Worm (Caenorhabditis elegans) whole organism, L4 larva: Measurements from ENCODE around the gene pph-4.1.
A peak's percentile ranks its signal among the peaks of the same experiment; 100 is the strongest.

Experiments used
- D1046.2 ChIP-seq: fragments of 200-800 bp; sonication (Bioruptor generic); IDR thresholded peaks from 2 replicates; pipeline ENCODE4 v1.3.6; 2022; ENCODE audit warnings: missing genetic modification characterization, missing compliant biosample characterization
- F49E8.2 ChIP-seq: sonication (generic microtip); optimal IDR thresholded peaks from 2 replicates; lab custom pipeline; 2016; ENCODE audit warnings: missing compliant biosample characterization, mild to moderate bottlenecking, missing genetic modification characterization, borderline replicate concordance
- R02D3.7 ChIP-seq: fragments of 150-350 bp; sonication (generic microtip); optimal IDR thresholded peaks from 3 replicates; lab custom pipeline; 2014; ENCODE audit warnings: missing biosample characterization, missing genetic modification characterization
- Y48G9A.11 ChIP-seq: fragments of 200-800 bp; sonication (Bioruptor generic); IDR thresholded peaks from 2 replicates; pipeline ENCODE4 v1.3.6; 2022; ENCODE audit warnings: missing genetic modification reagents, missing genetic modification characterization, missing compliant biosample characterization
- ZK337.2 ChIP-seq: fragments of 200-800 bp; sonication (Bioruptor generic); IDR thresholded peaks from 2 replicates; pipeline ENCODE4 v1.3.6; 2022; ENCODE audit warnings: missing genetic modification reagents, missing genetic modification characterization, missing compliant biosample characterization
- aha-1 ChIP-seq: fragments of 150-350 bp; peaks from one replicate; lab custom pipeline; 2014; ENCODE audit warnings: missing biosample characterization, missing genetic modification characterization
- ama-1 ChIP-seq: fragments of 150-350 bp; optimal IDR thresholded peaks from 2 replicates; lab custom pipeline; 2014; ENCODE audit warnings: inconsistent platforms, mixed read lengths
- attf-4 ChIP-seq: sonication (generic microtip); optimal IDR thresholded peaks from 3 replicates; lab custom pipeline; 2017; ENCODE audit warnings: missing biosample characterization, missing genetic modification characterization
- ceh-28 ChIP-seq: fragments of 150-350 bp; optimal IDR thresholded peaks from 2 replicates; lab custom pipeline; 2014; ENCODE audit warnings: missing biosample characterization, missing genetic modification reagents, missing genetic modification characterization
- daf-16 ChIP-seq, 3 experiments: sonication (generic microtip); optimal IDR thresholded peaks; 2 replicates each; lab custom pipeline; 2016 to 2017; ENCODE audit warnings: missing genetic modification characterization in 3 of 3, missing genetic modification reagents in 3 of 3, mild to moderate bottlenecking in 2 of 3, missing compliant biosample characterization in 2 of 3, missing biosample characterization in 1 of 3, moderate library complexity in 1 of 3
- daf-8 ChIP-seq: fragments of 200-800 bp; sonication (Bioruptor generic); IDR thresholded peaks from 2 replicates; pipeline ENCODE4 v1.3.6; 2022; ENCODE audit warnings: missing genetic modification characterization, missing compliant biosample characterization
- duxl-1 ChIP-seq: sonication (generic microtip); optimal IDR thresholded peaks from 2 replicates; lab custom pipeline; 2016; ENCODE audit warnings: mild to moderate bottlenecking, missing genetic modification characterization, moderate library complexity, missing compliant biosample characterization; ENCODE audit not compliant: poor library complexity
- dve-1 ChIP-seq: sonication (generic microtip); optimal IDR thresholded peaks from 2 replicates; lab custom pipeline; 2017; ENCODE audit warnings: antibody characterized with exemption, mild to moderate bottlenecking, missing genetic modification characterization, missing compliant biosample characterization; ENCODE audit not compliant: insufficient read depth
- egl-43 ChIP-seq: fragments of 200-800 bp; sonication (Bioruptor generic); IDR thresholded peaks from 2 replicates; pipeline ENCODE4 v1.3.6; 2022; ENCODE audit warnings: missing genetic modification reagents, missing genetic modification characterization, missing compliant biosample characterization
- gei-8 ChIP-seq: fragments of 200-800 bp; sonication (Bioruptor generic); optimal IDR thresholded peaks from 2 replicates; lab custom pipeline; 2018; ENCODE audit warnings: mild to moderate bottlenecking, missing genetic modification characterization, missing compliant biosample characterization
- hlh-30 ChIP-seq: sonication (generic microtip); optimal IDR thresholded peaks from 2 replicates; lab custom pipeline; 2017; ENCODE audit warnings: antibody characterized with exemption, mild to moderate bottlenecking, missing genetic modification characterization, missing compliant biosample characterization; ENCODE audit not compliant: insufficient read depth
- jun-1 ChIP-seq: fragments of 150-350 bp; optimal IDR thresholded peaks from 2 replicates; lab custom pipeline; 2014; ENCODE audit warnings: missing biosample characterization, missing genetic modification reagents, missing genetic modification characterization
- lim-7 ChIP-seq: fragments of 200-800 bp; sonication (Bioruptor generic); IDR thresholded peaks from 2 replicates; pipeline ENCODE4 v1.3.6; 2022; ENCODE audit warnings: missing genetic modification characterization, missing compliant biosample characterization
- lin-1 ChIP-seq: fragments of 200-800 bp; sonication (Bioruptor generic); IDR thresholded peaks from 2 replicates; pipeline ENCODE4 v1.3.6; 2022; ENCODE audit warnings: missing genetic modification reagents, missing genetic modification characterization, missing compliant biosample characterization
- lin-39 ChIP-seq: fragments of 150-350 bp; optimal IDR thresholded peaks from 2 replicates; lab custom pipeline; 2014; ENCODE audit warnings: missing biosample characterization, missing genetic modification reagents, missing genetic modification characterization
- lsy-2 ChIP-seq, 2 experiments: fragments of 150-350 bp in 1 of 2; sonication (generic microtip) in 1 of 2; optimal IDR thresholded peaks; 2 replicates each; lab custom pipeline; 2014 to 2017; ENCODE audit warnings: missing biosample characterization in 2 of 2, missing genetic modification characterization in 2 of 2
- madf-5 ChIP-seq, 2 experiments: fragments of 200-800 bp; sonication (Bioruptor generic); IDR thresholded peaks; 2 replicates each; pipeline ENCODE4 v1.3.6; 2022; ENCODE audit warnings: missing compliant biosample characterization in 2 of 2, missing genetic modification characterization in 2 of 2
- mep-1 ChIP-seq: fragments of 150-350 bp; sonication (generic microtip); optimal IDR thresholded peaks from 3 replicates; lab custom pipeline; 2014; ENCODE audit warnings: missing biosample characterization, missing genetic modification characterization
- mes-2 ChIP-seq: sonication (generic microtip); optimal IDR thresholded peaks from 2 replicates; lab custom pipeline; 2016; ENCODE audit warnings: missing genotype, mild to moderate bottlenecking, missing genetic modification characterization, missing compliant biosample characterization; ENCODE audit not compliant: poor library complexity, severe bottlenecking
- nhr-111 ChIP-seq: fragments of 200-800 bp; sonication (Bioruptor generic); optimal IDR thresholded peaks from 2 replicates; lab custom pipeline; 2018; ENCODE audit warnings: mild to moderate bottlenecking, missing genetic modification characterization, missing compliant biosample characterization
- sdz-12 ChIP-seq: fragments of 200-800 bp; sonication (Bioruptor generic); optimal IDR thresholded peaks from 2 replicates; lab custom pipeline; 2018; ENCODE audit warnings: mild to moderate bottlenecking, missing genetic modification characterization, missing compliant biosample characterization
- unc-39 ChIP-seq: sonication (generic microtip); optimal IDR thresholded peaks from 2 replicates; lab custom pipeline; 2017; ENCODE audit warnings: missing biosample characterization, missing genetic modification characterization
- zfp-2 ChIP-seq: sonication (generic microtip); optimal IDR thresholded peaks from 2 replicates; lab custom pipeline; 2016; ENCODE audit warnings: mild to moderate bottlenecking, missing genetic modification characterization, missing compliant biosample characterization
- zip-11 ChIP-seq: fragments of 200-800 bp; sonication (Bioruptor generic); IDR thresholded peaks from 2 replicates; pipeline ENCODE4 v1.3.6; 2022; ENCODE audit warnings: missing genetic modification characterization, missing compliant biosample characterization
- ztf-11 ChIP-seq: fragments of 150-350 bp; optimal IDR thresholded peaks from 2 replicates; lab custom pipeline; 2014; ENCODE audit warnings: missing biosample characterization, missing genetic modification characterization

pph-4.1 gene

DNA sequence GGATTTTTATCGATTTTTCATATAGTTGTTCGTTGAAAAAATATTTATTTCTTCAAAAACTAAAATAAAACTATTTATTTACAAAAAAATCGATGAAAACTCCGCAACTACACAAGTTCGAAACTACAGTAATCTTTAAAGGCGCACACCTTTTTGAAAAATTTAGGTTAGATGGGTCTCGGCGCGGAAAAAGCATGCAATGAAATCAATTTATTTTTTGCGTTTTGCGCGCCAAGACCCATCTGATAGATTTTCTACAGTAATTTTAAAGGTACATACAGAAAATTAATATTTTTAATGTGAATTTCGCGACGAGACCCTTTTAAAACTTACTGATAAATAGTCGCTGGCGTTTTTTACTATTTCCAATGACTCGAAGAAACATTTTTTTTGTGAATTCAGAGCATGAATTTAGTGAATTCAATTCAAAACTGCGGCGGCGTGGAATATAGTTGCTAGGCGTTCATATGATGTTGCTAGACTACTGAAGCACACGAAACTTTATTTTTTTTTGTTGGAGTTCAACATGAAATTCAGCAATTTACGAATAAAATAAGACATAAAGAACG, 15.9 kb upstream of the pph-4.1 start, which contains the start of gene Y75B8A.33:
Y75B8A.33 (minus strand) TSS at position 385 of the 569 bp plus-strand sequence.
- TF ChIP-seq Y48G9A.11 (GFP tag; lab: Robert Waterston, UW) (peak; percentile 38; the same call in 1 of the 2 replicates), dve-1 (tag; lab: Kevin White, UChicago) (peak; percentile 32), hlh-30 (tag; lab: Kevin White, UChicago) (no peak), lin-39 (tag; lab: Kevin White, UChicago) (no peak), ZK337.2 (GFP tag; lab: Robert Waterston, UW) (no peak), lsy-2 (tag; optimal IDR thresholded peaks at IDR 0.05; lab: Kevin White, UChicago) (peak in 1 of 2 experiments; percentile 32), lim-7 (GFP tag; lab: Robert Waterston, UW) (no peak), gei-8 (GFP tag; lab: Kevin White, UChicago) (no peak), daf-8 (no peak), unc-39 (no peak), aha-1 (peak; percentile 91), madf-5 (GFP tag; IDR thresholded peaks at IDR 0.05; lab: Robert Waterston, UW) (no peak), daf-16 (GFP tag; optimal IDR thresholded peaks at IDR 0.05; lab: Kevin White, UChicago) (no peak), daf-16 (tag; optimal IDR thresholded peaks at IDR 0.05; lab: Kevin White, UChicago) (peak; percentile 19), ama-1 (lab: Kevin White, UChicago) (peak; percentile 4), attf-4 (no peak)

DNA sequence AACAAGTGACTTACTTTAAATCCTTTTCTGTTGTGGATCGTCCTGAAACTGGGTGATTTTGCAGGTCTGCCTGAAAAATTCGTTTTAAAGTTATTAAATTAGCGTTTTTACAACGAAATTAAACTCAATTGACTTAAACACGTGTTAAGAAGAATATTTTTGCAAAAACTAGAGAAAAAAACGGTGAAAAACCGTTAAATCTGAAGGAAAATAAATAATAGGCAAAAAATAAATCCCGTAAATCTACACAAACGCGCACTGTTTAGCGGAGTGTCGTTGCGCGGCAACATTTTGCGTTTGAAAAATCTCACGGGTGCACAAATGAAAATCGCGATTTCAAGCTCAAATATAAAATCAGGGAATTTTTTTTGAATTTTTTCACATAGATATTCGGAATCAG, 12.4 kb upstream of the pph-4.1 start:
- TF ChIP-seq Y48G9A.11 (GFP tag; lab: Robert Waterston, UW): peak; percentile 83

DNA sequence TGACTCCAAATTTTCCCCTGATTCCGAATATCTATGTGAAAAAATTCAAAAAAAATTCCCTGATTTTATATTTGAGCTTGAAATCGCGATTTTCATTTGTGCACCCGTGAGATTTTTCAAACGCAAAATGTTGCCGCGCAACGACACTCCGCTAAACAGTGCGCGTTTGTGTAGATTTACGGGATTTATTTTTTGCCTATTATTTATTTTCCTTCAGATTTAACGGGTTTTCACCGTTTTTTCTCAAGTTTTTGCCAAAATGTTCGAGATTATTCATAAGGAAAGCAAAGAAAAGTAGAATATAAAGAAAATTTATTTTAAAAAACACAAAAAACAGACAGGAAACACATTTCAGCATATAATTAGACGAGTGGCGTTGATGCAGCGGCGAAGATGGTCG, 11.8 kb upstream of the pph-4.1 start:
- TF ChIP-seq Y48G9A.11 (GFP tag; lab: Robert Waterston, UW): peak; percentile 79

DNA sequence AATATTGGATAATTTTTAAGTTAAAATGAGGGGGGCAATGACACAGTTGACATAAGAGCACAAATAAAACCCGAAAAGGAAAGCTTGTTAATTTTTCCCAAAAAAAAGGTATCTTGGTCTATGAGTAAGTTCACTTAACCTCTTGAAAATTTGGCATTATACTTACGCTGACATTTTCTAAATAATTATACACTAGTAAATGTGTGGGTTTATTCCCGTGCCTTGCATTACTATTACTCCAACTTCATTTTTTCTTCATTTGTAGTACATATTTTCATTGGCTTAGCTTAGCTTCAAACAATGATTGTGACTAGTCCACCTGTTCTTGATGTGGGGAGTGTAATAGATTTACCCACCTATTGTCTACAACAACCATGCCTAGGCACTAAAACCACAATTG, 8.1 kb upstream of the pph-4.1 start, which contains the start of gene Y75B8A.34:
Y75B8A.34 (plus strand) TSS at position 301 of the 400 bp plus-strand sequence.
- TF ChIP-seq aha-1: no peak
- no peak for TF ChIP-seq nhr-111 (GFP tag; lab: Kevin White, UChicago)
- TF ChIP-seq ceh-28 (tag; lab: Kevin White, UChicago): no peak
- TF ChIP-seq egl-43 (GFP tag; lab: Robert Waterston, UW): no peak
- TF ChIP-seq R02D3.7 (tag; lab: Kevin White, UChicago): no peak
- TF ChIP-seq mes-2 (tag; lab: Kevin White, UChicago): no peak

DNA sequence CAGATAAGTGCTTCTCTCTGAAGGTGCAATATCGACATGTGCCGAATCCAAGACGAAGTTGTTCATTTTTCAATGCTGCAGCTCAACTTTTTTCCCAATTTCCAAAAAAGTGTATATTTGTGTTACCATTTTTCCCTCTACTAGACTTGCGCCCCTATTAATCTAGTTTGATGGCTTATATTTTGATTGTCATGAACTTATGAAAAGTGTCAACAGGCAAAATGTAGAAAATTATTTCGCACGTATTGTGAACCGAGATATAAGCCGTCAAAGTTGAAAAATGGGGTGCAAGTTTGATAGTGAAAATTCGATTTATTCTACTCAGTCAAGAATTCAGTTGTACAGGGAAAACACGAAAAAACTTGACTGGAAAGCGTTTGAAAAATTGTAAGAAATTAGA, 7.3 kb upstream of the pph-4.1 start, which contains the start of gene Y75B8A.32:
Y75B8A.32 (minus strand) TSS at position 101 of the 400 bp plus-strand sequence.
- TF ChIP-seq D1046.2 (GFP tag; lab: Robert Waterston, UW) (no peak), dve-1 (tag; lab: Kevin White, UChicago) (no peak), ceh-28 (tag; lab: Kevin White, UChicago) (no peak)

DNA sequence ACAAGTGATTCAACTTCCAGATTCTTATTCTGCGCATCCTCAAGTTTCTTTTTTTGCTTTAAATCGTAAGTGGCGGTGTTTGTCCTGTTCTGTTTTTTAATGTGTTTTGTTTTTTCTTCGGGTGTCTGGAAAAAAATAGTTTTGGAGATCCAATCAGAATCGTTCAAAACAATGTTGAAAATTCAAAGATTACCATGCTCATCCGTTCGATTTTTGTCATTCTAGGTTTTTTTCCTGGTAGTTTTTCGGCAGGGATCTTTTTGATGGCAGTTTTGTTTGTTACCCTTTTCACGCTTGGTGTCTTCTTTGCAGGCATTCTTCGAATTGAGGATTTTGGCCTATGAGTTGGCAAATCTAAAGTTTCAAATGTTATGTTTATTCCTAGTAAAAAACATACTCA, 5.5 kb upstream of the pph-4.1 start:
- TF ChIP-seq aha-1 (peak; percentile 91), sdz-12 (GFP tag; lab: Kevin White, UChicago) (no peak), lin-1 (GFP tag; lab: Robert Waterston, UW) (no peak), F49E8.2 (no peak)
- TF ChIP-seq, all 104 proteins: peak for 1

DNA sequence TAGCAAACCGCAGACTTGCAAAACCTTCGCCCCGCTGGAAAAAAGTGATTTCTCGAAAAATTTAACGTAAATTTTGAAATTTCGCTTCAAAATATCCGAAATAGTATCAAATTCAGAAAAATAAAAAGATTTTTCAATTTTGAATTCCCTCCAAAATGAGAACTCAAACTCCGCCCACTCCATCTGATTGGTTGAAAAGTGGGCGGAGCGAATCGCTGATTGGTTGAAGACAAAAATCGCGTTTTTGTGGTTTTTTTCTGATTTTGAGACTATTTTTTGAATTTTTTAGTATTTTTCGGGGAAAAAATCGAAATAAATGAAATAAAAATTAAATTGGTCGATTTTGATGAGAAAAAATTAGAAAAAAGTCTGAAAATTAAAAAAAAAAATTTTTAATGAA, 2.1 kb downstream of the pph-4.1 start:
- TF ChIP-seq duxl-1 (tag; lab: Kevin White, UChicago) (no peak), jun-1 (tag; lab: Kevin White, UChicago) (no peak), mep-1 (no peak), ztf-11 (tag; lab: Kevin White, UChicago) (no peak), zip-11 (GFP tag; lab: Robert Waterston, UW) (no peak), daf-16 (GFP tag; optimal IDR thresholded peaks at IDR 0.05; lab: Kevin White, UChicago) (no peak), daf-16 (tag; optimal IDR thresholded peaks at IDR 0.05; lab: Kevin White, UChicago) (no peak), hlh-30 (tag; lab: Kevin White, UChicago) (no peak), zfp-2 (tag; lab: Kevin White, UChicago) (no peak)
